Worm (Caenorhabditis elegans) whole organism, early embryonic: ENCODE data around the gene rfc-3.

ENCODE experiments used
- F13C5.2 ChIP-seq: sonication (generic microtip); optimal IDR thresholded peaks from 2 replicates; lab custom pipeline; 2017; ENCODE audit warnings: mild to moderate bottlenecking, missing genetic modification characterization, inconsistent platforms, missing compliant biosample characterization
- aly-1 ChIP-seq: sonication (generic microtip); optimal IDR thresholded peaks from 2 replicates; lab custom pipeline; 2016; ENCODE audit warnings: missing genetic modification characterization, missing compliant biosample characterization
- tra-4 ChIP-seq: sonication (generic microtip); optimal IDR thresholded peaks from 2 replicates; lab custom pipeline; 2017; ENCODE audit warnings: missing genetic modification characterization, missing compliant biosample characterization

DNA sequence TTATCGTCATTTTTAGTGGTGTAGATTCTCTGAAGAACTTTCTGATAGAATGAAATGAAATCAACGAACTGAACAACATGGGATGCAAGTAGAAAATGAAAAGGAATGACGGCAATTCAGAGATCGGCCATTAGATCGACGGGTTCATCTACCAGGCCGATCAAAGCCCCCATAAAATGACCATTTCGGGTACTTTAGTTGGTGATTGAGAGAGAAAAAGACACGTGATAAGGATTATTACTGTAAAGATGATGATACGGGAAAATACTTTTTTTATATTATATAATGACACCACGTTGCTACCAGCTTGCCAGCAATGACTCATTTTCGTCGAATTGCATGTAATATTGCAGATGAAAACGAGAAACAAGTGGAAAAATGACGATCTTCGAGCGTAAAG lies 14.2 kb downstream of the rfc-3 start, which contains the start of gene best-1:
- no peak for TF ChIP-seq aly-1 (tag; lab: Kevin White, UChicago)
- TF ChIP-seq tra-4 (tag; lab: Kevin White, UChicago): no peak
- TF ChIP-seq F13C5.2: no peak
